Worm (Caenorhabditis elegans) whole organism, young adult: ENCODE results near the gene C45G9.14.

Source experiments
- C17E4.6 ChIP-seq: fragments of 200-800 bp; sonication (Bioruptor generic); IDR thresholded peaks from 2 replicates; pipeline ENCODE4 v1.3.6; 2022; ENCODE audit warnings: missing genetic modification reagents, missing genetic modification characterization, missing compliant biosample characterization
- F33H1.4 ChIP-seq: fragments of 200-800 bp; sonication (Bioruptor generic); IDR thresholded peaks from 2 replicates; pipeline ENCODE4 v1.3.6; 2022; ENCODE audit warnings: missing genetic modification reagents, missing genetic modification characterization, missing compliant biosample characterization
- F57A8.1 ChIP-seq: fragments of 200-800 bp; sonication (Bioruptor generic); optimal IDR thresholded peaks from 2 replicates; lab custom pipeline; 2018; ENCODE audit warnings: mild to moderate bottlenecking, missing genetic modification characterization, moderate library complexity, missing compliant biosample characterization
- T07F8.4 ChIP-seq: sonication (generic microtip); optimal IDR thresholded peaks from 2 replicates; lab custom pipeline; 2016; ENCODE audit warnings: mild to moderate bottlenecking, missing genetic modification characterization, moderate library complexity, missing compliant biosample characterization
- Y53G8AR.9 ChIP-seq: fragments of 200-800 bp; sonication (Bioruptor generic); conservative IDR thresholded peaks from 2 replicates; pipeline ENCODE4 v1.3.6; 2022; ENCODE audit warnings: missing genetic modification reagents, missing genetic modification characterization, missing compliant biosample characterization
- Y56A3A.18 ChIP-seq: fragments of 200-800 bp; sonication (Bioruptor generic); IDR thresholded peaks from 2 replicates; pipeline ENCODE4 v1.3.6; 2022; ENCODE audit warnings: missing genetic modification reagents, missing genetic modification characterization, missing compliant biosample characterization
- aptf-2 ChIP-seq: fragments of 200-800 bp; sonication (Bioruptor generic); conservative IDR thresholded peaks from 2 replicates; pipeline ENCODE4 v1.3.6; 2022; ENCODE audit warnings: missing genetic modification reagents, missing genetic modification characterization, missing compliant biosample characterization
- athp-1 ChIP-seq: sonication (generic microtip); optimal IDR thresholded peaks from 2 replicates; lab custom pipeline; 2017; ENCODE audit warnings: mild to moderate bottlenecking, missing genetic modification characterization, missing compliant biosample characterization
- attf-3 ChIP-seq: fragments of 200-800 bp; sonication (Bioruptor generic); conservative IDR thresholded peaks from 2 replicates; pipeline ENCODE4 v1.3.6; 2022; ENCODE audit warnings: missing genetic modification reagents, missing genetic modification characterization, missing compliant biosample characterization
- attf-5 ChIP-seq: fragments of 200-800 bp; sonication (Bioruptor generic); optimal IDR thresholded peaks from 2 replicates; lab custom pipeline; 2018; ENCODE audit warnings: mild to moderate bottlenecking, missing genetic modification characterization, missing compliant biosample characterization
- attf-6 ChIP-seq: fragments of 200-800 bp; sonication (Bioruptor generic); IDR thresholded peaks from 2 replicates; pipeline ENCODE4 v1.3.6; 2022; ENCODE audit warnings: missing genetic modification reagents, missing genetic modification characterization, missing compliant biosample characterization
- ccch-3 ChIP-seq: fragments of 200-800 bp; sonication (Bioruptor generic); optimal IDR thresholded peaks from 2 replicates; lab custom pipeline; 2018; ENCODE audit warnings: mild to moderate bottlenecking, missing genetic modification characterization, missing compliant biosample characterization
- cebp-1 ChIP-seq, 2 experiments: fragments of 200-800 bp in 1 of 2; sonication (Bioruptor generic) in 1 of 2; sonication (generic microtip) in 1 of 2; IDR thresholded peaks in 1 of 2; optimal IDR thresholded peaks in 1 of 2; 2 replicates each; pipeline versions ENCODE4 v1.3.6 to Lab custom; 2017 to 2022; ENCODE audit warnings: missing compliant biosample characterization in 2 of 2, missing genetic modification characterization in 2 of 2, mild to moderate bottlenecking in 1 of 2, missing genetic modification reagents in 1 of 2, moderate library complexity in 1 of 2
- ceh-100 ChIP-seq: fragments of 200-800 bp; sonication (Bioruptor generic); IDR thresholded peaks from 2 replicates; pipeline ENCODE4 v1.3.6; 2022; ENCODE audit warnings: missing genetic modification reagents, missing genetic modification characterization, missing compliant biosample characterization
- ceh-40 ChIP-seq: fragments of 200-800 bp; sonication (Bioruptor generic); IDR thresholded peaks from 2 replicates; pipeline ENCODE4 v1.3.6; 2022; ENCODE audit warnings: missing genetic modification characterization, missing compliant biosample characterization
- ceh-91 ChIP-seq: fragments of 200-800 bp; sonication (Bioruptor generic); IDR thresholded peaks from 2 replicates; pipeline ENCODE4 v1.3.6; 2022; ENCODE audit warnings: missing genetic modification reagents, missing genetic modification characterization, missing compliant biosample characterization
- chd-7 ChIP-seq: sonication (generic microtip); optimal IDR thresholded peaks from 2 replicates; lab custom pipeline; 2016; ENCODE audit warnings: mild to moderate bottlenecking, missing genetic modification characterization, moderate library complexity, missing compliant biosample characterization
- dox-1 ChIP-seq: fragments of 200-800 bp; sonication (Bioruptor generic); IDR thresholded peaks from 2 replicates; pipeline ENCODE4 v1.3.6; 2022; ENCODE audit warnings: missing genetic modification reagents, missing genetic modification characterization, missing compliant biosample characterization
- efl-1 ChIP-seq: fragments of 150-350 bp; optimal IDR thresholded peaks from 2 replicates; lab custom pipeline; 2014; ENCODE audit warnings: missing biosample characterization, missing genetic modification reagents, missing genetic modification characterization
- egl-44 ChIP-seq: fragments of 200-800 bp; sonication (Bioruptor generic); IDR thresholded peaks from 2 replicates; pipeline ENCODE4 v1.3.6; 2022; ENCODE audit warnings: missing genetic modification reagents, missing genetic modification characterization, missing compliant biosample characterization
- egrh-3 ChIP-seq: fragments of 200-800 bp; sonication (Bioruptor generic); IDR thresholded peaks from 2 replicates; pipeline ENCODE4 v1.3.6; 2022; ENCODE audit warnings: missing genetic modification reagents, missing genetic modification characterization, missing compliant biosample characterization
- gei-17 ChIP-seq: fragments of 200-800 bp; sonication (Bioruptor generic); optimal IDR thresholded peaks from 2 replicates; lab custom pipeline; 2018; ENCODE audit warnings: mild to moderate bottlenecking, missing genetic modification characterization, missing compliant biosample characterization
- him-1 ChIP-seq: sonication (generic microtip); optimal IDR thresholded peaks from 2 replicates; lab custom pipeline; 2016; ENCODE audit warnings: missing genotype, missing genetic modification reagents, missing genetic modification characterization, missing compliant biosample characterization
- hmg-20 ChIP-seq: fragments of 200-800 bp; sonication (Bioruptor generic); IDR thresholded peaks from 2 replicates; pipeline ENCODE4 v1.3.6; 2022; ENCODE audit warnings: missing genetic modification reagents, missing genetic modification characterization, missing compliant biosample characterization
- hrde-1 ChIP-seq: sonication (generic microtip); optimal IDR thresholded peaks from 2 replicates; lab custom pipeline; 2016; ENCODE audit warnings: missing genetic modification characterization, mild to moderate bottlenecking, missing compliant biosample characterization, moderate library complexity, missing genotype, missing genetic modification reagents, borderline replicate concordance
- let-526 ChIP-seq: fragments of 200-800 bp; sonication (Bioruptor generic); IDR thresholded peaks from 2 replicates; pipeline ENCODE4 v1.3.6; 2022; ENCODE audit warnings: missing genetic modification reagents, missing genetic modification characterization, missing compliant biosample characterization
- lin-54 ChIP-seq: fragments of 200-800 bp; sonication (Bioruptor generic); optimal IDR thresholded peaks from 2 replicates; lab custom pipeline; 2018; ENCODE audit warnings: mild to moderate bottlenecking, missing genetic modification characterization, missing compliant biosample characterization
- lsl-1 ChIP-seq: fragments of 200-800 bp; sonication (Bioruptor generic); optimal IDR thresholded peaks from 2 replicates; lab custom pipeline; 2018; ENCODE audit warnings: mild to moderate bottlenecking, missing genetic modification characterization, moderate library complexity, missing compliant biosample characterization
- madf-6 ChIP-seq: fragments of 200-800 bp; sonication (Bioruptor generic); IDR thresholded peaks from 2 replicates; pipeline ENCODE4 v1.3.6; 2022; ENCODE audit warnings: missing genetic modification reagents, missing genetic modification characterization, missing compliant biosample characterization
- mes-4 ChIP-seq: sonication (generic microtip); optimal IDR thresholded peaks from 2 replicates; lab custom pipeline; 2016; ENCODE audit warnings: missing genotype, missing genetic modification characterization, missing compliant biosample characterization
- nfya-1 ChIP-seq: sonication (generic microtip); optimal IDR thresholded peaks from 2 replicates; lab custom pipeline; 2017; ENCODE audit warnings: antibody characterized with exemption, missing compliant biosample characterization, missing genetic modification characterization, borderline replicate concordance; ENCODE audit not compliant: insufficient read depth
- nfya-2 ChIP-seq: fragments of 200-800 bp; sonication (Bioruptor generic); IDR thresholded peaks from 2 replicates; pipeline ENCODE4 v1.3.6; 2022; ENCODE audit warnings: missing genetic modification reagents, missing genetic modification characterization, missing compliant biosample characterization
- sea-2 ChIP-seq: fragments of 200-800 bp; sonication (Bioruptor generic); IDR thresholded peaks from 2 replicates; pipeline ENCODE4 v1.3.6; 2022; ENCODE audit warnings: missing genetic modification characterization, missing compliant biosample characterization
- snpc-1.3 ChIP-seq: sonication (generic microtip); optimal IDR thresholded peaks from 2 replicates; lab custom pipeline; 2017; ENCODE audit warnings: missing genetic modification characterization, mild to moderate bottlenecking, missing compliant biosample characterization, antibody characterized with exemption, moderate library complexity, missing genotype, missing genetic modification reagents; ENCODE audit not compliant: insufficient read depth
- snpc-3.4 ChIP-seq: sonication (generic microtip); optimal IDR thresholded peaks from 2 replicates; lab custom pipeline; 2017; ENCODE audit warnings: missing genetic modification characterization, mild to moderate bottlenecking, missing compliant biosample characterization, antibody characterized with exemption, moderate library complexity, missing genotype, missing genetic modification reagents
- somi-1 ChIP-seq: fragments of 200-800 bp; sonication (Bioruptor generic); optimal IDR thresholded peaks from 2 replicates; lab custom pipeline; 2018; ENCODE audit warnings: mild to moderate bottlenecking, missing genetic modification characterization, missing compliant biosample characterization
- tbp1 ChIP-seq: fragments of 200-800 bp; sonication (Bioruptor generic); optimal IDR thresholded peaks from 2 replicates; lab custom pipeline; 2018; ENCODE audit warnings: mild to moderate bottlenecking, missing genetic modification characterization, missing compliant biosample characterization
- tbx-9 ChIP-seq: sonication (generic microtip); optimal IDR thresholded peaks from 2 replicates; lab custom pipeline; 2016; ENCODE audit warnings: borderline replicate concordance, missing genetic modification characterization, inconsistent platforms, missing compliant biosample characterization
- unc-130 ChIP-seq: sonication (generic microtip); optimal IDR thresholded peaks from 2 replicates; lab custom pipeline; 2016; ENCODE audit warnings: missing genetic modification reagents, missing genetic modification characterization, missing compliant biosample characterization
- xnd-1 ChIP-seq: sonication (generic microtip); optimal IDR thresholded peaks from 2 replicates; lab custom pipeline; 2016; ENCODE audit warnings: missing genotype, missing genetic modification reagents, missing genetic modification characterization, missing compliant biosample characterization
- zfh-2 ChIP-seq: fragments of 200-800 bp; sonication (Bioruptor generic); conservative IDR thresholded peaks from 2 replicates; pipeline ENCODE4 v1.3.6; 2022; ENCODE audit warnings: missing genetic modification reagents, missing genetic modification characterization, missing compliant biosample characterization
- ztf-18 ChIP-seq: sonication (generic microtip); optimal IDR thresholded peaks from 2 replicates; lab custom pipeline; 2016; ENCODE audit warnings: missing genotype, mild to moderate bottlenecking, missing genetic modification characterization, missing compliant biosample characterization
- ztf-6 ChIP-seq: fragments of 200-800 bp; sonication (Bioruptor generic); IDR thresholded peaks from 2 replicates; pipeline ENCODE4 v1.3.6; 2022; ENCODE audit warnings: missing genetic modification reagents, missing genetic modification characterization, missing compliant biosample characterization

C45G9.14 gene

ce11 chrIII:5047740-5048139 lies 2.9 kb downstream of the C45G9.14 start, which contains the start of gene C45G9.5:
Gene C45G9.5 (plus strand): TSS chrIII:5048117.
- TF ChIP-seq xnd-1 (tag; lab: Kevin White, UChicago) (peak; percentile 85), ceh-100 (GFP tag; lab: Robert Waterston, UW) (no peak), let-526 (GFP tag; lab: Robert Waterston, UW) (no peak), tbx-9 (tag; lab: Kevin White, UChicago) (no peak), ceh-91 (GFP tag; lab: Robert Waterston, UW) (no peak), lin-54 (GFP tag; lab: Kevin White, UChicago) (peak; percentile 82), somi-1 (GFP tag; lab: Kevin White, UChicago) (no peak), cebp-1 (GFP tag; IDR thresholded peaks at IDR 0.05; lab: Robert Waterston, UW) (no peak), cebp-1 (tag; optimal IDR thresholded peaks at IDR 0.05; lab: Kevin White, UChicago) (no peak), lsl-1 (GFP tag; lab: Kevin White, UChicago) (peak; percentile 91), attf-5 (GFP tag; lab: Kevin White, UChicago) (no peak), F57A8.1 (no peak), dox-1 (GFP tag; lab: Robert Waterston, UW) (no peak), mes-4 (tag; lab: Kevin White, UChicago) (no peak), Y53G8AR.9 (GFP tag; lab: Robert Waterston, UW) (no peak), efl-1 (GFP tag; lab: Kevin White, UChicago) (peak; percentile 8), zfh-2 (GFP tag; lab: Robert Waterston, UW) (no peak), him-1 (tag; lab: Kevin White, UChicago) (peak; percentile 18), hrde-1 (tag; lab: Kevin White, UChicago) (no peak), gei-17 (GFP tag; lab: Kevin White, UChicago) (no peak), nfya-1 (tag; lab: Kevin White, UChicago) (no peak), T07F8.4 (tag; lab: Kevin White, UChicago) (no peak), snpc-1.3 (no peak), ztf-18 (no peak), ccch-3 (no peak), madf-6 (GFP tag; lab: Robert Waterston, UW) (peak; percentile 90), F33H1.4 (GFP tag; lab: Robert Waterston, UW) (peak; percentile 86), snpc-3.4 (tag; lab: Kevin White, UChicago) (no peak)

- TF ChIP-seq attf-6 = no peak
- no peak for TF ChIP-seq nfya-2 (GFP tag; lab: Robert Waterston, UW)
- TF ChIP-seq madf-6 (GFP tag; lab: Robert Waterston, UW) = no peak
- no peak for TF ChIP-seq attf-3 (GFP tag; lab: Robert Waterston, UW)
- TF ChIP-seq egl-44 (GFP tag; lab: Robert Waterston, UW) = no peak
- no peak for TF ChIP-seq egrh-3
- no peak for TF ChIP-seq ztf-6 (GFP tag; lab: Robert Waterston, UW)
- no peak for TF ChIP-seq athp-1 (tag; lab: Kevin White, UChicago)
- TF ChIP-seq Y56A3A.18 (GFP tag; lab: Robert Waterston, UW) = no peak
- no peak for TF ChIP-seq tbp1 (GFP tag; lab: Kevin White, UChicago)
- TF ChIP-seq chd-7 (tag; lab: Kevin White, UChicago) = no peak
- no peak for TF ChIP-seq hrde-1 (tag; lab: Kevin White, UChicago)
- TF ChIP-seq C17E4.6 (GFP tag; lab: Robert Waterston, UW) = no peak
- no peak for TF ChIP-seq ceh-40 (GFP tag; lab: Robert Waterston, UW)
- TF ChIP-seq hmg-20 (GFP tag; lab: Robert Waterston, UW) = no peak
- TF ChIP-seq aptf-2 (GFP tag; lab: Robert Waterston, UW) = no peak
- no peak for TF ChIP-seq sea-2
- no peak for TF ChIP-seq T07F8.4 (tag; lab: Kevin White, UChicago)
- TF ChIP-seq unc-130 (GFP tag; lab: Kevin White, UChicago) = no peak
Measured at ce11 chrIII:5051949-5052348, 7.1 kb downstream of the C45G9.14 start, which contains the start of gene C45G9.15. Gene C45G9.15 (minus strand): TSS chrIII:5052049.
